Worm (Caenorhabditis elegans): ENCODE measurements around the gene cblc-1.

cblc-1 gene

DNA sequence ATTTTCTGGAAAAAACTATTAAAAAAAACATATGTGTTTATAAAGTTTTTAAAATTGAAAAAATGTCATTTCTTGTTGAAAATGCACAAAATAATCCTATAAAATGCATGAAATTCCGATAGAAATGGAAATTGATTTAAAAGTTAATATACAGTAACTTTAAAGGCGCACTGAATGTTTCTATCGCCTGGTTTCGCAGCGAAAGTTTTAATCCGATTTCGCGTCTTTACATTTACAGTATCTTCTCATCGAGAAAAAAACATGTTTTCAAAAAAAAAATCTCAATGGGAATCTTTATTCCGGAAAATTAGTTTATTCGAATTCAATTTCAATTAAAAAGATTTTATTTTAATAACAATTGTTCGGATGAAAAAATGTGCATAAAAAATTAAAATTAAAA, 26.7 kb downstream of the cblc-1 start, which contains the start of gene R05F9.11:
Gene R05F9.11 (minus strand): TSS at position 5 of the 400 bp plus-strand sequence.
- no peak for TF ChIP-seq ham-2 (GFP tag; optimal IDR thresholded peaks at IDR 0.05)
- TF ChIP-seq tbx-8 (GFP tag; optimal IDR thresholded peaks at IDR 0.05) = no peak
- TF ChIP-seq mab-5 (tag; optimal IDR thresholded peaks at IDR 0.05) = no peak
- TF ChIP-seq pha-4 (tag; optimal IDR thresholded peaks at IDR 0.05) = no peak
- no peak for TF ChIP-seq nhr-76 (tag; optimal IDR thresholded peaks at IDR 0.05)
- TF ChIP-seq nhr-28 (tag; optimal IDR thresholded peaks at IDR 0.05) = no peak
- TF ChIP-seq unc-39 (tag; optimal IDR thresholded peaks at IDR 0.05) = no peak
- no peak for TF ChIP-seq ceh-43 (GFP tag; optimal IDR thresholded peaks at IDR 0.05)

DNA sequence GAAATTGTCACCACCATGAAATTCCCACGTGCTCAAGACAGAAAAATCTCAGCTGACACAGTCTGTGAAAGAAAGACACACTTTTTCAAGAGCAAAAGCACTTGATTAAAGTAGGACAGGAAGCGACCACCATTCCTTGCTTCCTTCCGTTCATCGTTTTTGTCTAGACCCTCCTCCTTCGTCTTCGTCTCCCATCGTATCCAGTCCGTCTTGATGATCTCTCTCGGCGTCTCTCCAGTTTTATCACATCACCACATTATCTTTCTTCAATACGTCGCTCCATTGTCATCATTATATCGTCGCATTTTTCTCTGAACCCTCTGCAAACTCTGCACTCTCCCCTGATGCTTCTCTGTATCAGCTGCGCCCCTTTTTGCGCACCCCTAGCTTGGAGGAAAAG, 32.8 kb downstream of the cblc-1 start:
- TF ChIP-seq hlh-1 (tag; optimal IDR thresholded peaks at IDR 0.05) = peak; percentile 30
- TF ChIP-seq unc-120 (tag; optimal IDR thresholded peaks at IDR 0.05; ENCODE audit: poor library complexity, severe bottlenecking) = peak; percentile 38
- TF ChIP-seq ces-1 (GFP tag; optimal IDR thresholded peaks at IDR 0.05) = no peak
- TF ChIP-seq ceh-83 (GFP tag; optimal IDR thresholded peaks at IDR 0.05) = no peak
- peak; percentile 76 for TF ChIP-seq unc-62 (GFP tag; optimal IDR thresholded peaks at IDR 0.05)
- peak; percentile 40 for TF ChIP-seq ham-2 (GFP tag; optimal IDR thresholded peaks at IDR 0.05)
- TF ChIP-seq cnd-1 (tag; optimal IDR thresholded peaks at IDR 0.05) = no peak

DNA sequence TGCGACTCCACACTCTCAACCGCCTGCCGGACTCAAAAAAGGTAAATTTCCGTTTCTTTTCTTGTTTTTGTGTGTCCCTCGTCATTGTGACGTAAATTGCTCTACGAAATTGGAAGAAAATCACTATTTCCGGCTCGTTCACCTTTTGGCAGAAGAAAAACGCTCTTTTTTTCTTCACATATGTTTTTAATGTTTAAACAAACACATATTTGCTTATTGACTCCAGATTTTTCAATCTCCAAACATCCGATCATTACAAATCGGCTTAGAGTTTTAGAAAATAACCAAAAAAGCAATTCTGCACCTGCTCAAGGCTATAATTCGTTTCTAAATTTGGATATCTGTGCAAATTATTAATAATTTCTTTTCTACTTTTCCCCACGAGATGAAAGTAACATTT, 35.1 kb downstream of the cblc-1 start:
- TF ChIP-seq ztf-11 (tag; optimal IDR thresholded peaks at IDR 0.05) = no peak
- TF ChIP-seq lin-13 (tag; optimal IDR thresholded peaks at IDR 0.05) = no peak
- no peak for TF ChIP-seq ham-2 (GFP tag; optimal IDR thresholded peaks at IDR 0.05)
- TF ChIP-seq pha-4 (tag; optimal IDR thresholded peaks at IDR 0.05) = no peak
- no peak for TF ChIP-seq sptf-1 (tag; optimal IDR thresholded peaks at IDR 0.05)
- no peak for TF ChIP-seq zip-8 (tag; optimal IDR thresholded peaks at IDR 0.05)
- no peak for TF ChIP-seq unc-39 (tag; optimal IDR thresholded peaks at IDR 0.05)
- TF ChIP-seq lsy-2 (tag; optimal IDR thresholded peaks at IDR 0.05) = no peak
- no peak for TF ChIP-seq unc-62 (GFP tag; optimal IDR thresholded peaks at IDR 0.05)
- no peak for TF ChIP-seq hlh-1 (tag; optimal IDR thresholded peaks at IDR 0.05)
- no peak for TF ChIP-seq ceh-83 (GFP tag; optimal IDR thresholded peaks at IDR 0.05)
- no peak for TF ChIP-seq mab-5 (tag; optimal IDR thresholded peaks at IDR 0.05)
- no peak for TF ChIP-seq ceh-39 (tag; optimal IDR thresholded peaks at IDR 0.05)

DNA sequence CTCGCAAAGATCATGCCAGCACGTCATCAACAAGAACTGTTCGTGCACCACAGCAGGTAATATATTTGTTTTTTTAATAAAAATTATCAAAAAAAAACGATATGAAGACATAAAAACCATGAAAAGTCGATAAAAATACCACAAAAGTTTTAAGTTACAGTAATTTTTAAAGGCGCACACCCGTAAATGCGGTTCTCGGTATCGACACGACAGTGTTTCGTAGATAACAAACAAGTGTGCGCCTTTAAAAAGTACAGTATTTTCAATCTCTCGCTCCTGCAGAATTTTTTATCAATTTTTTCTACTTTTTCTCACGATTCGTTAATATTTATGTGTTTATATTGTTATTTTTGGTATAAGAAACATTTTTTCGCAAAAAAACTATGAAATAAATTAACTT, 35.6 kb downstream of the cblc-1 start:
- TF ChIP-seq unc-62 (GFP tag; optimal IDR thresholded peaks at IDR 0.05) = no peak
- no peak for TF ChIP-seq tbx-8 (GFP tag; optimal IDR thresholded peaks at IDR 0.05)
- no peak for TF ChIP-seq lsy-2 (tag; optimal IDR thresholded peaks at IDR 0.05)
- no peak for TF ChIP-seq nhr-76 (tag; optimal IDR thresholded peaks at IDR 0.05)
- no peak for TF ChIP-seq ces-1 (GFP tag; optimal IDR thresholded peaks at IDR 0.05)
- no peak for TF ChIP-seq elt-1 (tag; optimal IDR thresholded peaks at IDR 0.05; ENCODE audit: borderline replicate concordance, insufficient read depth)

DNA sequence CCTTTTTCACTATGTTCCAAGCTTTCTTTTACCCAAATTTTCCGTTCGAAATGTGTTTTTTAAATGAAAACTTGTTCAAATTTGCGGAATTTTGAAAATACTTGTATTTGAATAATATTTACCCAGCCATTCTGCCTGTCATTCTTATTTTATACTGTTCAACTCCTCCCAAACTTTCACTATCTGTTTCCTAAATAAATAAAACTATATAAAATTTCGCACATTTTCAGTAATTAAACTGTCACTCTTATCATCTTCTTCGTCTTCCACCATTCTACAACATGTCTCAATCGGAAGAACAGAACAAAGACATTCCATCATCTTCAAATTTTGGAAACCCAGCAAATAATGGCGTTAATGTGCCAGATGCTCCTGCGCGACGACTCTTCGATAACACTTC, 36.2 kb downstream of the cblc-1 start, which contains the start of gene btbd-10:
Gene btbd-10 (plus strand): TSS at position 231 of the 400 bp plus-strand sequence.
- no peak for TF ChIP-seq zip-8 (tag; optimal IDR thresholded peaks at IDR 0.05)
- no peak for TF ChIP-seq blmp-1 (tag; optimal IDR thresholded peaks at IDR 0.05)
- TF ChIP-seq mep-1 (tag; optimal IDR thresholded peaks at IDR 0.05) = no peak
- no peak for TF ChIP-seq unc-39 (tag; optimal IDR thresholded peaks at IDR 0.05)
- no peak for TF ChIP-seq lin-13 (tag; optimal IDR thresholded peaks at IDR 0.05)
- TF ChIP-seq ces-1 (GFP tag; optimal IDR thresholded peaks at IDR 0.05) = no peak
- no peak for TF ChIP-seq nhr-28 (tag; optimal IDR thresholded peaks at IDR 0.05)
- no peak for TF ChIP-seq sptf-1 (tag; optimal IDR thresholded peaks at IDR 0.05)
- TF ChIP-seq pha-4 (tag; optimal IDR thresholded peaks at IDR 0.05) = no peak
- TF ChIP-seq ceh-83 (GFP tag; optimal IDR thresholded peaks at IDR 0.05) = no peak
- no peak for TF ChIP-seq tbx-8 (GFP tag; optimal IDR thresholded peaks at IDR 0.05)
- TF ChIP-seq hlh-1 (tag; optimal IDR thresholded peaks at IDR 0.05) = no peak
- TF ChIP-seq nhr-2 (tag; optimal IDR thresholded peaks at IDR 0.05) = no peak

DNA sequence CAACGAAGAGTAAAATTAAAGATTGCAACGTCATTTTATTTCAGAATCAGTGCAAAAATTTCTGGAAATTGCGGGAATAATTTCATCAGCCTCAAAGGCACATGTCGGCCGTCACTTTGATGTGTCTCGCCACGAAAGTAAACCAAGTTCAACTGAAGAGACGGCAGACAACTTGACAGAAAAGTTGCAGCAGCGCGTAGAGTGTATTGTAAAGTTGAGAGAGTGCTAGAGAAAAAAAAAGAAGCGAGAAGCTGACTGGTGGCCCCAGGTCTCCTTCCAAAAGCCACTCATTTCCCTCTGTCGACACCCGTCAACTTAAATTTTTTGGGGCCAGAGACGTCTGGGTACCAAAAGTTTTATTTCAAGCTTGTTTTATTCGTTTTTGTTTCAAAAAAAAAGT, 36.7 kb downstream of the cblc-1 start:
- TF ChIP-seq elt-3 (tag; optimal IDR thresholded peaks at IDR 0.05) (no peak), cnd-1 (tag; optimal IDR thresholded peaks at IDR 0.05) (no peak), pha-4 (tag; optimal IDR thresholded peaks at IDR 0.05) (peak; percentile 70), flh-1 (GFP tag; optimal IDR thresholded peaks at IDR 0.05) (no peak), ztf-11 (tag; optimal IDR thresholded peaks at IDR 0.05) (no peak), lin-32 (GFP tag; optimal IDR thresholded peaks at IDR 0.05) (no peak), hlh-1 (tag; optimal IDR thresholded peaks at IDR 0.05) (peak; percentile 84), sem-2 (GFP tag; optimal IDR thresholded peaks at IDR 0.05) (no peak), ham-2 (GFP tag; optimal IDR thresholded peaks at IDR 0.05) (peak; percentile 50), unc-39 (tag; optimal IDR thresholded peaks at IDR 0.05) (no peak), nhr-28 (tag; optimal IDR thresholded peaks at IDR 0.05) (no peak), nhr-237 (tag; optimal IDR thresholded peaks at IDR 0.05) (peak; percentile 40), ceh-43 (GFP tag; optimal IDR thresholded peaks at IDR 0.05) (no peak), mls-2 (tag; optimal IDR thresholded peaks at IDR 0.05) (no peak), blmp-1 (tag; optimal IDR thresholded peaks at IDR 0.05) (no peak), bed-3 (GFP tag; optimal IDR thresholded peaks at IDR 0.05) (no peak), unc-62 (GFP tag; optimal IDR thresholded peaks at IDR 0.05) (peak; percentile 97), ceh-39 (tag; optimal IDR thresholded peaks at IDR 0.05) (no peak), snpc-4 (tag; optimal IDR thresholded peaks at IDR 0.05) (no peak), ceh-83 (GFP tag; optimal IDR thresholded peaks at IDR 0.05) (no peak), tbx-8 (GFP tag; optimal IDR thresholded peaks at IDR 0.05) (no peak), zip-8 (tag; optimal IDR thresholded peaks at IDR 0.05) (no peak), nhr-76 (tag; optimal IDR thresholded peaks at IDR 0.05) (no peak), unc-120 (tag; optimal IDR thresholded peaks at IDR 0.05; ENCODE audit: poor library complexity, severe bottlenecking) (peak; percentile 34), lsy-2 (tag; optimal IDR thresholded peaks at IDR 0.05) (peak; percentile 56), M03D4.4 (tag; optimal IDR thresholded peaks at IDR 0.05) (no peak), mep-1 (tag; optimal IDR thresholded peaks at IDR 0.05) (peak; percentile 41), ces-1 (GFP tag; optimal IDR thresholded peaks at IDR 0.05) (peak; percentile 93), drap-1 (GFP tag; optimal IDR thresholded peaks at IDR 0.05) (no peak)
